Fruit fly (Drosophila melanogaster): ENCODE measurements around the gene Dpck.
A peak's percentile ranks its signal among the peaks of the same experiment; 100 is the strongest.

The Dpck gene

DNA sequence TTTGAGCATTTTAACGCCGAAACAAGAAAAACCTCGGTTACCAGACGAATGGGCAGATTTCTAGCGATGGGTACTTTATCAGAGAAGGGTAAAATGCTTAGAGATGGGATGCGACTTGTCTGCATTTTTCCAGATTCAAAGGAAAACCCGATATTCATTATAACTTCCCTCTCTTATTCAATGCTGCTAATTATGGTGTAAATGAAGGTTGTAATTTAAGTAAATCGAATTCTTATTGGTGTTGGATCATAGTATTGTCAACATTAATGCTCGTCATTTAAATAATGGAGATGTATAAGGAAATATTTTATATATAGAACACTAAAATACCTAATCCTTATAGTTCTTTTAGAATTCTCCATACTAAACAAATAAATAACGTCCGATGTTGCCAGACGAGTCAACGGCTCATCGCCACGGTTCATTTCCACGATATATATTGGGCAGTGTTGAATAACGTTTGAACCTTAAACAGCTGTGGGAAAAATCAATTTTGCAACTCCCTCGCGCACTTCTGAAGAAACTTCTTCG, 42.2 kb downstream of the Dpck start, which contains the start of the genes Alh and CG10098 (continued):
- TF ChIP-seq CG4707 (GFP tag; optimal IDR thresholded peaks at IDR 0.05) (no peak), ewg (GFP tag; optimal IDR thresholded peaks at IDR 0.05) (peak; percentile 51), lbe (GFP tag; optimal IDR thresholded peaks at IDR 0.05) (peak; percentile 74), Optix (GFP tag; IDR thresholded peaks at IDR 0.05) (peak; percentile 23; the same call in 1 of the 3 replicates), bsh (GFP tag; optimal IDR thresholded peaks at IDR 0.05) (peak in 1 of 2 experiments; percentile 71), CG8281 (tag; optimal IDR thresholded peaks at IDR 0.05) (no peak), stc (GFP tag; IDR thresholded peaks at IDR 0.05) (peak; percentile 32; the same call in 1 of the 2 replicates), Sry-β (GFP tag; optimal IDR thresholded peaks at IDR 0.05) (peak; percentile 6), tin (GFP tag; optimal IDR thresholded peaks at IDR 0.05) (peak; percentile 92), vvl (GFP tag; IDR thresholded peaks at IDR 0.05) (peak; percentile 73; the same call in 1 of the 2 replicates), Xbp1 (GFP tag; optimal IDR thresholded peaks at IDR 0.05) (peak; percentile 93), CG1647 (GFP tag; optimal IDR thresholded peaks at IDR 0.05) (peak; percentile 87), CG8290 (GFP tag; optimal IDR thresholded peaks at IDR 0.05) (peak; percentile 70), CG8290 (tag; optimal IDR thresholded peaks at IDR 0.05) (peak; percentile 46 to 69), sens (GFP tag) (peak; percentile 96), yki (optimal IDR thresholded peaks at IDR 0.05) (no peak), Ets97D (GFP tag; optimal IDR thresholded peaks at IDR 0.05) (peak; percentile 75), CG2120 (GFP tag; optimal IDR thresholded peaks at IDR 0.05) (peak; percentile 94), CG12744 (GFP tag; optimal IDR thresholded peaks at IDR 0.05) (peak; percentile 66), Nf-YA (GFP tag; IDR thresholded peaks at IDR 0.05) (no peak), CG11456 (GFP tag; IDR thresholded peaks at IDR 0.05) (peak; percentile 87), pnt (GFP tag; optimal IDR thresholded peaks at IDR 0.05) (peak; percentile 91), Dbx (GFP tag; IDR thresholded peaks at IDR 0.05) (peak; percentile 90), ase (GFP tag; IDR thresholded peaks at IDR 0.05) (peak; percentile 68; the same call in 1 of the 3 replicates), abd-A (tag; optimal IDR thresholded peaks at IDR 0.05) (no peak), fd64A (GFP tag; optimal IDR thresholded peaks at IDR 0.05) (no peak), CG30020 (tag; optimal IDR thresholded peaks at IDR 0.05) (peak; percentile 73), dati (GFP tag; IDR thresholded peaks at IDR 0.05) (0 out of 2 replicates have a peak, but pooled peaks have one; percentile 18), kni (GFP tag; optimal IDR thresholded peaks at IDR 0.05) (peak; percentile 52), tgo (GFP tag; IDR thresholded peaks at IDR 0.05) (peak; percentile 78), Ssrp (tag; optimal IDR thresholded peaks at IDR 0.05) (peak; percentile 86), CG31441 (GFP tag; IDR thresholded peaks at IDR 0.05) (peak; percentile 78), Eip74EF (GFP tag; optimal IDR thresholded peaks at IDR 0.05) (peak in 1 of 2 experiments; percentile 44), Mad (GFP tag; optimal IDR thresholded peaks at IDR 0.05) (peak; percentile 73), CG17829 (tag; optimal IDR thresholded peaks at IDR 0.05) (peak; percentile 78), CG17912 (GFP tag; optimal IDR thresholded peaks at IDR 0.05) (peak; percentile 15), CG8944 (GFP tag; optimal IDR thresholded peaks at IDR 0.05) (peak; percentile 87), CG30403 (GFP tag; optimal IDR thresholded peaks at IDR 0.05) (peak; percentile 96), CG3726 (GFP tag; IDR thresholded peaks at IDR 0.05) (peak; percentile 69; the same call in 2 of the 3 replicates), NC2α (GFP tag; optimal IDR thresholded peaks at IDR 0.05) (peak; percentile 82), Ptx1 (GFP tag; IDR thresholded peaks at IDR 0.05) (peak; percentile 87), CG13287 (GFP tag; IDR thresholded peaks at IDR 0.05; ENCODE audit: partially characterized antibody) (peak; percentile 71), CG4328 (GFP tag; optimal IDR thresholded peaks at IDR 0.05) (peak; percentile 78), Fer1 (GFP tag; optimal IDR thresholded peaks at IDR 0.05) (peak; percentile 45), pros (GFP tag; optimal IDR thresholded peaks at IDR 0.05) (no peak), HHEX (GFP tag; optimal IDR thresholded peaks at IDR 0.05) (peak; percentile 79), Awh (GFP tag; IDR thresholded peaks at IDR 0.05) (peak; percentile 59), prd (optimal IDR thresholded peaks at IDR 0.05) (no peak), prd (GFP tag; IDR thresholded peaks at IDR 0.05) (peak; percentile 87; the same call in 2 of the 3 replicates), CG18599 (GFP tag; optimal IDR thresholded peaks at IDR 0.05) (peak; percentile 87), HLH4C (GFP tag; IDR thresholded peaks at IDR 0.05; ENCODE audit: partially characterized antibody) (peak; percentile 70)

Measured in whole organism, embryonic.